Worm (Caenorhabditis elegans) whole organism, early embryonic: ENCODE measurements around the gene btb-5.

Source experiments
- B0310.2 ChIP-seq: sonication (generic microtip); optimal IDR thresholded peaks from 2 replicates; lab custom pipeline; 2016; ENCODE audit warnings: mild to moderate bottlenecking, missing genetic modification characterization, missing compliant biosample characterization
- ama-1 ChIP-seq: fragments of 150-350 bp; optimal IDR thresholded peaks from 2 replicates; lab custom pipeline; 2014
- ceh-36 ChIP-seq: sonication (generic microtip); optimal IDR thresholded peaks from 2 replicates; lab custom pipeline; 2016; ENCODE audit warnings: missing genetic modification characterization, inconsistent platforms, missing compliant biosample characterization
- tbx-11 ChIP-seq: fragments of 200-800 bp; sonication (Bioruptor generic); IDR thresholded peaks from 2 replicates; pipeline ENCODE4 v1.3.6; 2022; ENCODE audit warnings: missing genetic modification characterization, missing compliant biosample characterization

DNA sequence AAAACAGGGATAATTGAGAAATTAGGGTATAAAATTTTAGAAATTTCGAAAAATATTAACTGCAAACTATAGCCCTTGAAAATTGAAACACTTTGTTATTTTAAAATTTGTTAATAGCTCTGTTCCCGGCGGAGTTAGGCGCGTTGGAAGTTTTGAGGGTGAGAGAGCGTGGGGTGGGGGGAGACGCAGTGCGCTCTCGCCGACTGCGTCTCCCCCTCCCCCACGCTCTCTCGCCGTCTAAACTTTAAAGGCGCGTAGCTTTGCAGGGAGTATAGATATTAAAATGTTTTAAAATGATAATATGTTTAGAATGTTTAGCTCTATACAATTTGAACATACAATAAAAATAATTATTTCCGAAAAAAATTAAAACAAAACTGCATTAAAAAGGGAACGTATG, 27.7 kb downstream of the btb-5 start:
- no peak for TF ChIP-seq ceh-36
- TF ChIP-seq tbx-11, result no peak
- TF ChIP-seq B0310.2 (tag; lab: Kevin White, UChicago), result no peak
- no peak for TF ChIP-seq ama-1 (lab: Kevin White, UChicago)
